Worm (Caenorhabditis elegans) whole organism, early embryonic: ENCODE results near the gene frm-7.
A peak's percentile ranks its signal among the peaks of the same experiment; 100 is the strongest.

Experiments
- F13C5.2 ChIP-seq: sonication (generic microtip); optimal IDR thresholded peaks from 2 replicates; lab custom pipeline; 2017; ENCODE audit warnings: mild to moderate bottlenecking, missing genetic modification characterization, inconsistent platforms, missing compliant biosample characterization
- aly-1 ChIP-seq: sonication (generic microtip); optimal IDR thresholded peaks from 2 replicates; lab custom pipeline; 2016; ENCODE audit warnings: missing genetic modification characterization, missing compliant biosample characterization
- ama-1 ChIP-seq: fragments of 150-350 bp; optimal IDR thresholded peaks from 2 replicates; lab custom pipeline; 2014
- ceh-36 ChIP-seq: sonication (generic microtip); optimal IDR thresholded peaks from 2 replicates; lab custom pipeline; 2016; ENCODE audit warnings: missing genetic modification characterization, inconsistent platforms, missing compliant biosample characterization
- ets-7 ChIP-seq: sonication (generic microtip); optimal IDR thresholded peaks from 2 replicates; lab custom pipeline; 2016; ENCODE audit warnings: missing genotype, missing genetic modification characterization, missing compliant biosample characterization
- flt-1 ChIP-seq: fragments of 200-800 bp; sonication (Bioruptor generic); IDR thresholded peaks from 2 replicates; pipeline ENCODE4 v1.3.6; 2022; ENCODE audit warnings: missing genetic modification characterization, missing compliant biosample characterization
- hmbx-1 ChIP-seq: sonication (generic microtip); optimal IDR thresholded peaks from 2 replicates; lab custom pipeline; 2016; ENCODE audit warnings: mild to moderate bottlenecking, missing genetic modification characterization, missing compliant biosample characterization
- hmg-4 ChIP-seq: fragments of 200-800 bp; sonication (Bioruptor generic); optimal IDR thresholded peaks from 2 replicates; lab custom pipeline; 2018; ENCODE audit warnings: mild to moderate bottlenecking, missing genetic modification characterization, missing compliant biosample characterization
- hnd-1 ChIP-seq: sonication (generic microtip); optimal IDR thresholded peaks from 2 replicates; lab custom pipeline; 2016; ENCODE audit warnings: missing genetic modification characterization, missing compliant biosample characterization
- scrt-1 ChIP-seq: fragments of 200-800 bp; sonication (Bioruptor generic); IDR thresholded peaks from 2 replicates; pipeline ENCODE4 v1.3.6; 2022; ENCODE audit warnings: missing genetic modification characterization, missing compliant biosample characterization
- sea-1 ChIP-seq: fragments of 200-800 bp; sonication (Bioruptor generic); conservative IDR thresholded peaks from 2 replicates; pipeline ENCODE4 v1.3.6; 2022; ENCODE audit warnings: missing genetic modification characterization, missing compliant biosample characterization
- tbx-37 ChIP-seq: fragments of 200-800 bp; sonication (Bioruptor generic); conservative IDR thresholded peaks from 2 replicates; pipeline ENCODE4 v1.3.6; 2022; ENCODE audit warnings: missing genetic modification reagents, missing genetic modification characterization, missing compliant biosample characterization
- tra-4 ChIP-seq: sonication (generic microtip); optimal IDR thresholded peaks from 2 replicates; lab custom pipeline; 2017; ENCODE audit warnings: missing genetic modification characterization, missing compliant biosample characterization

DNA sequence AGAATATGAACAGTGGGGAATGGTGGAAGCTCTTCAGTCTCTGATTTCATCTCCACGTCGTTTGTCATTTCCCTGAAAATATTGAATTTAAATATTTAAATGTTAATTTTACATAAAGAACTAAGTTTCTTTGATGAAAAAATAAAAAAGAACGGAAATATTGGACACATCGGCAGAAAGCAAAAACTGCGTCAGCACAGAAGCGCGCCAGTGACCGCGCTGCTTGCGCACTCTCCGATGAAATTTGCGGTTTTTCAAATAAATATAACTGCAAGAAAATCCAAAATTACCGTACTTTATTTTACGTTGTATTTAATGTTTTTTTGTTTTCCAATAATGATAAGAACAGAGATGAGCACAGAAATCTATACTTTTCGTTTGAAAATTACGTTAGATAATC is 10.7 kb upstream of the frm-7 start, which contains the start of the genes srpa-68 and srh-16:
- no peak for TF ChIP-seq ama-1 (lab: Kevin White, UChicago)
- TF ChIP-seq scrt-1 (GFP tag; lab: Robert Waterston, UW): 0 out of 2 replicates have a peak, but pooled peaks have one; percentile 56
- peak; percentile 39 for TF ChIP-seq hnd-1 (tag; lab: Kevin White, UChicago)
- no peak for TF ChIP-seq aly-1 (tag; lab: Kevin White, UChicago)
- peak; percentile 74 for TF ChIP-seq flt-1
- no peak for TF ChIP-seq ets-7 (tag; lab: Kevin White, UChicago)
- no peak for TF ChIP-seq sea-1 (GFP tag; lab: Robert Waterston, UW)
- TF ChIP-seq hmbx-1 (tag; lab: Kevin White, UChicago): no peak
- peak; percentile 29 for TF ChIP-seq ceh-36 (tag; lab: Kevin White, UChicago)
- peak; percentile 89 for TF ChIP-seq F13C5.2 (tag; lab: Kevin White, UChicago)
- no peak for TF ChIP-seq tra-4 (tag; lab: Kevin White, UChicago)
- 0 out of 2 replicates have a peak, but pooled peaks have one; percentile 17 for TF ChIP-seq tbx-37 (GFP tag; lab: Robert Waterston, UW)
- TF ChIP-seq hmg-4 (GFP tag; lab: Kevin White, UChicago): peak; percentile 70
